Worm (Caenorhabditis elegans) whole organism, L3 larva: ENCODE data around the gene K12H6.8.

Source experiments
- R02D3.7 ChIP-seq: fragments of 150-350 bp; optimal IDR thresholded peaks from 2 replicates; lab custom pipeline; 2014; ENCODE audit warnings: missing biosample characterization, missing genetic modification characterization
- ama-1 ChIP-seq: fragments of 150-350 bp; optimal IDR thresholded peaks from 2 replicates; lab custom pipeline; 2018
- elt-2 ChIP-seq: sonication (generic microtip); optimal IDR thresholded peaks from 2 replicates; lab custom pipeline; 2016; ENCODE audit warnings: missing genetic modification reagents, mild to moderate bottlenecking, missing genetic modification characterization, missing compliant biosample characterization
- elt-3 ChIP-seq, 3 experiments: fragments of 150-350 bp in 1 of 3; sonication (generic microtip) in 2 of 3; optimal IDR thresholded peaks; 2 replicates in 2 of 3; 4 replicates in 1 of 3; lab custom pipeline; 2014 to 2017; ENCODE audit warnings: missing biosample characterization in 3 of 3, missing genetic modification characterization in 3 of 3
- fos-1 ChIP-seq: fragments of 150-350 bp; optimal IDR thresholded peaks from 2 replicates; lab custom pipeline; 2014; ENCODE audit warnings: missing biosample characterization, missing genetic modification characterization
- mdl-1 ChIP-seq: fragments of 150-350 bp; optimal IDR thresholded peaks from 2 replicates; lab custom pipeline; 2014; ENCODE audit warnings: missing biosample characterization, missing genetic modification characterization
- nfya-1 ChIP-seq: sonication (generic microtip); optimal IDR thresholded peaks from 2 replicates; lab custom pipeline; 2017; ENCODE audit warnings: missing genetic modification characterization, mild to moderate bottlenecking, missing compliant biosample characterization, antibody characterized with exemption, moderate library complexity; ENCODE audit not compliant: insufficient read depth
- nhr-25 ChIP-seq: sonication (generic microtip); optimal IDR thresholded peaks from 2 replicates; lab custom pipeline; 2017; ENCODE audit warnings: missing biosample characterization, missing genetic modification characterization
- nhr-28 ChIP-seq: fragments of 150-350 bp; optimal IDR thresholded peaks from 2 replicates; lab custom pipeline; 2014; ENCODE audit warnings: missing biosample characterization, missing genetic modification characterization
- pqm-1 ChIP-seq: fragments of 150-350 bp; optimal IDR thresholded peaks from 2 replicates; lab custom pipeline; 2017; ENCODE audit warnings: missing biosample characterization, missing genetic modification characterization, inconsistent platforms
- snpc-4 ChIP-seq: fragments of 150-350 bp; optimal IDR thresholded peaks from 2 replicates; lab custom pipeline; 2014; ENCODE audit warnings: missing biosample characterization, missing genetic modification characterization
- ztf-11 ChIP-seq: fragments of 150-350 bp; optimal IDR thresholded peaks from 2 replicates; lab custom pipeline; 2014; ENCODE audit warnings: missing biosample characterization, missing genetic modification characterization
- ztf-4 ChIP-seq: fragments of 150-350 bp; optimal IDR thresholded peaks from 2 replicates; lab custom pipeline; 2014; ENCODE audit warnings: missing biosample characterization, missing genetic modification characterization

DNA sequence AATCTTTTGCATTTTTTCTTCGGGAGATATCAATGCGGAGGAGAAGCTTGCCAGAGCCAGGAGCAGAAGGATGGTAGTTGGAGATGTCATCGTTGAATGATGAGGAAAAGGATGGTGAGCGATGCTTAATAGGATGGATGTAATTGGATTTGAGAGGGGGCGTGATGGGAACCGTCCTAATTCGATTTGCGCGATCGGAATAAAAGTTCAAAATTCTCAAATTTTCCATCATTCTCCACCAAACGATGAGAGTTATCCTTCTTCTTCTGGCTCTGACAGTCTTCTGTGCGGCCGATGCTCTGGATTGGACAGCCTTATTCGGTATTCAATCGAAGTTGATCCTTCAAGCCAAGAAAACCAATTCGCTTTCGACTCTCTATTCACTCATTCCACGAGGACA lies 3.5 kb upstream of the K12H6.8 start, which contains the start of the genes K12H6.4 and K12H6.9:
- TF ChIP-seq fos-1 (tag; lab: Kevin White, UChicago) (no peak), snpc-4 (tag; lab: Kevin White, UChicago) (no peak), elt-2 (no peak), mdl-1 (tag; lab: Kevin White, UChicago) (no peak), nfya-1 (tag; lab: Kevin White, UChicago) (no peak), nhr-28 (tag; lab: Kevin White, UChicago) (no peak), ztf-11 (tag; lab: Kevin White, UChicago) (no peak), elt-3 (tag; optimal IDR thresholded peaks at IDR 0.05; lab: Kevin White, UChicago) (no peak), ama-1 (lab: Kevin White, UChicago) (no peak), nhr-25 (tag; lab: Kevin White, UChicago) (no peak), R02D3.7 (no peak), pqm-1 (tag; lab: Kevin White, UChicago) (no peak), ztf-4 (tag; lab: Kevin White, UChicago) (no peak)
